Fruit fly (Drosophila melanogaster) whole organism, embryonic: ENCODE data around the gene janA.

ENCODE experiments used
- CG1024 ChIP-seq: fragments of 200-800 bp; sonication (Bioruptor generic); IDR thresholded peaks from 2 replicates; pipeline ENCODE4 v1.3.6; 2022; ENCODE audit warnings: missing biosample characterization, missing genetic modification characterization
- CG16779 ChIP-seq: fragments of 200-800 bp; sonication (Bioruptor generic); IDR thresholded peaks from 2 replicates; pipeline ENCODE4 v1.3.6; 2022; ENCODE audit warnings: missing biosample characterization, missing genetic modification characterization
- CG16815 ChIP-seq: fragments of 200-800 bp; sonication (Bioruptor generic); optimal IDR thresholded peaks from 3 replicates; lab custom pipeline; 2017; ENCODE audit warnings: missing biosample characterization, mild to moderate bottlenecking, missing genetic modification characterization
- CG18476 ChIP-seq: fragments of 200-800 bp; sonication (Bioruptor generic); optimal IDR thresholded peaks from 2 replicates; lab custom pipeline; 2016; ENCODE audit warnings: missing biosample characterization, mild to moderate bottlenecking, missing genetic modification characterization
- CG18764 ChIP-seq: fragments of 200-800 bp; sonication (Bioruptor generic); optimal IDR thresholded peaks from 3 replicates; lab custom pipeline; 2016; ENCODE audit warnings: missing biosample characterization, missing genetic modification characterization
- CG2202 ChIP-seq: fragments of 200-800 bp; sonication (Bioruptor generic); optimal IDR thresholded peaks from 2 replicates; lab custom pipeline; 2018; ENCODE audit warnings: missing biosample characterization, mild to moderate bottlenecking, missing genetic modification characterization
- CG31441 ChIP-seq: fragments of 200-800 bp; sonication (Bioruptor generic); IDR thresholded peaks from 2 replicates; pipeline ENCODE4 v1.3.6; 2022; ENCODE audit warnings: missing biosample characterization, missing genetic modification characterization
- CG34224 ChIP-seq: fragments of 200-800 bp; sonication (Bioruptor generic); IDR thresholded peaks from 3 replicates; pipeline ENCODE4 v1.3.6; 2022; ENCODE audit warnings: missing biosample characterization, missing genetic modification characterization; ENCODE audit not compliant: partially characterized antibody
- CG5245 ChIP-seq: fragments of 200-800 bp; sonication (Bioruptor generic); optimal IDR thresholded peaks from 3 replicates; lab custom pipeline; 2016; ENCODE audit warnings: missing biosample characterization, missing genetic modification characterization
- CG5953 ChIP-seq: fragments of 200-800 bp; sonication (Bioruptor generic); IDR thresholded peaks from 2 replicates; pipeline ENCODE4 v1.3.6; 2022; ENCODE audit warnings: missing biosample characterization, missing genetic modification characterization
- CG7372 ChIP-seq: fragments of 200-800 bp; sonication (Bioruptor generic); IDR thresholded peaks from 2 replicates; pipeline ENCODE4 v1.3.6; 2022; ENCODE audit warnings: missing biosample characterization, missing genetic modification characterization
- CG8089 ChIP-seq: fragments of 200-800 bp; sonication (Bioruptor generic); optimal IDR thresholded peaks from 3 replicates; lab custom pipeline; 2016; ENCODE audit warnings: missing biosample characterization, missing genetic modification characterization
- CG9876 ChIP-seq: fragments of 200-800 bp; sonication (Bioruptor generic); optimal IDR thresholded peaks from 2 replicates; lab custom pipeline; 2016; ENCODE audit warnings: missing biosample characterization, missing genetic modification characterization
- Deaf1 ChIP-seq: fragments of 200-800 bp; optimal IDR thresholded peaks from 3 replicates; lab custom pipeline; 2019; ENCODE audit warnings: missing biosample characterization, mild to moderate bottlenecking, missing genetic modification characterization, moderate library complexity
- E2f1 ChIP-seq: fragments of 200-800 bp; sonication (Bioruptor generic); IDR thresholded peaks from 2 replicates; pipeline ENCODE4 v1.3.6; 2022; ENCODE audit warnings: missing biosample characterization, missing genetic modification characterization
- Ets97D ChIP-seq: fragments of 200-800 bp; sonication (Bioruptor generic); optimal IDR thresholded peaks from 3 replicates; lab custom pipeline; 2016; ENCODE audit warnings: missing biosample characterization, missing genetic modification characterization
- Fer2 ChIP-seq: fragments of 200-800 bp; sonication (Bioruptor generic); optimal IDR thresholded peaks from 2 replicates; lab custom pipeline; 2018; ENCODE audit warnings: missing biosample characterization, mild to moderate bottlenecking, missing genetic modification characterization, moderate library complexity
- Gug ChIP-seq: fragments of 200-800 bp; sonication (Bioruptor generic); IDR thresholded peaks from 4 replicates; pipeline ENCODE4 v1.3.6; 2022; ENCODE audit warnings: missing biosample characterization, missing genetic modification characterization
- HLH54F ChIP-seq: fragments of 200-800 bp; sonication (Bioruptor generic); optimal IDR thresholded peaks from 3 replicates; lab custom pipeline; 2016; ENCODE audit warnings: missing biosample characterization, missing genetic modification characterization
- HmgZ ChIP-seq: fragments of 200-800 bp; sonication (Bioruptor generic); optimal IDR thresholded peaks from 2 replicates; lab custom pipeline; 2018; ENCODE audit warnings: missing biosample characterization, mild to moderate bottlenecking, missing genetic modification characterization
- Hr39 ChIP-seq: fragments of >200 bp; optimal IDR thresholded peaks from 2 replicates; lab custom pipeline; 2017
- Jarid2 ChIP-seq: fragments of 200-800 bp; sonication (Bioruptor generic); optimal IDR thresholded peaks from 3 replicates; lab custom pipeline; 2017; ENCODE audit warnings: mild to moderate bottlenecking, missing biosample characterization, missing genetic modification reagents, missing genetic modification characterization
- Lim3 ChIP-seq: fragments of 200-800 bp; sonication (Bioruptor generic); IDR thresholded peaks from 2 replicates; pipeline ENCODE4 v1.3.6; 2022; ENCODE audit warnings: missing biosample characterization, missing genetic modification characterization
- MESR4 ChIP-seq: fragments of 200-800 bp; sonication (Bioruptor generic); optimal IDR thresholded peaks from 2 replicates; lab custom pipeline; 2018; ENCODE audit warnings: missing biosample characterization, mild to moderate bottlenecking, missing genetic modification characterization, moderate library complexity
- Optix ChIP-seq: fragments of 200-800 bp; sonication (Bioruptor generic); IDR thresholded peaks from 3 replicates; pipeline ENCODE4 v1.3.6; 2022; ENCODE audit warnings: missing biosample characterization, missing genetic modification characterization
- Sox102F ChIP-seq: fragments of 200-800 bp; sonication (Bioruptor generic); optimal IDR thresholded peaks from 2 replicates; lab custom pipeline; 2018; ENCODE audit warnings: missing biosample characterization, mild to moderate bottlenecking, missing genetic modification characterization, moderate library complexity
- bowl ChIP-seq: fragments of 200-800 bp; sonication (Bioruptor generic); IDR thresholded peaks from 2 replicates; pipeline ENCODE4 v1.3.6; 2022; ENCODE audit warnings: missing biosample characterization, missing genetic modification characterization
- btn ChIP-seq: fragments of 200-800 bp; sonication (Bioruptor generic); optimal IDR thresholded peaks from 2 replicates; lab custom pipeline; 2016; ENCODE audit warnings: missing biosample characterization, missing genetic modification characterization
- cas ChIP-seq: fragments of 200-800 bp; sonication (Bioruptor generic); IDR thresholded peaks from 2 replicates; pipeline ENCODE4 v1.3.6; 2022; ENCODE audit warnings: missing biosample characterization, missing genetic modification characterization
- croc ChIP-seq: fragments of 200-800 bp; sonication (Bioruptor generic); conservative IDR thresholded peaks from 3 replicates; pipeline ENCODE4 v1.3.6; 2022; ENCODE audit warnings: missing biosample characterization, missing genetic modification characterization
- crp ChIP-seq, 2 experiments: fragments of 200-800 bp; sonication (Bioruptor generic); optimal IDR thresholded peaks; 2 replicates in 1 of 2; 3 replicates in 1 of 2; lab custom pipeline; 2017; ENCODE audit warnings: missing biosample characterization in 2 of 2, missing genetic modification characterization in 2 of 2, mild to moderate bottlenecking in 1 of 2, moderate library complexity in 1 of 2
- emc ChIP-seq: fragments of 200-800 bp; sonication (Bioruptor generic); optimal IDR thresholded peaks from 2 replicates; lab custom pipeline; 2016; ENCODE audit warnings: missing biosample characterization, missing genetic modification characterization
- ems ChIP-seq: fragments of 200-800 bp; sonication (Bioruptor generic); optimal IDR thresholded peaks from 3 replicates; lab custom pipeline; 2016; ENCODE audit warnings: missing biosample characterization, missing genetic modification characterization
- exex ChIP-seq: fragments of 200-800 bp; sonication (Bioruptor generic); optimal IDR thresholded peaks from 4 replicates; lab custom pipeline; 2018; ENCODE audit warnings: missing biosample characterization, mild to moderate bottlenecking, missing genetic modification characterization, moderate library complexity
- fd102C ChIP-seq: fragments of 200-800 bp; sonication (Bioruptor generic); optimal IDR thresholded peaks from 2 replicates; lab custom pipeline; 2018; ENCODE audit warnings: missing biosample characterization, mild to moderate bottlenecking, missing genetic modification characterization, moderate library complexity
- fu2 ChIP-seq: fragments of 200-800 bp; sonication (Bioruptor generic); optimal IDR thresholded peaks from 2 replicates; lab custom pipeline; 2016; ENCODE audit warnings: missing biosample characterization, missing genetic modification characterization
- gce ChIP-seq: fragments of 200-800 bp; sonication (Bioruptor generic); IDR thresholded peaks from 3 replicates; pipeline ENCODE4 v1.3.6; 2022; ENCODE audit warnings: missing biosample characterization, missing genetic modification characterization
- gem ChIP-seq: fragments of 200-800 bp; sonication (Bioruptor generic); optimal IDR thresholded peaks from 2 replicates; lab custom pipeline; 2019; ENCODE audit warnings: missing biosample characterization, mild to moderate bottlenecking, missing genetic modification characterization, moderate library complexity
- gfzf ChIP-seq: fragments of 200-800 bp; sonication (Bioruptor generic); optimal IDR thresholded peaks from 2 replicates; lab custom pipeline; 2016; ENCODE audit warnings: missing biosample characterization, mild to moderate bottlenecking, missing genetic modification characterization, moderate library complexity
- h ChIP-seq: fragments of >200 bp; optimal IDR thresholded peaks from 2 replicates; lab custom pipeline; 2017
- hbn ChIP-seq: fragments of 200-800 bp; sonication (Bioruptor generic); IDR thresholded peaks from 2 replicates; pipeline ENCODE4 v1.3.6; 2022; ENCODE audit warnings: missing biosample characterization, missing genetic modification characterization; ENCODE audit not compliant: partially characterized antibody
- insv ChIP-seq, 2 experiments: fragments of 200-800 bp; sonication (Bioruptor generic); optimal IDR thresholded peaks; 3 replicates each; lab custom pipeline; 2016 to 2018; ENCODE audit warnings: missing biosample characterization in 2 of 2, missing genetic modification characterization in 2 of 2
- klu ChIP-seq: fragments of 200-800 bp; sonication (Bioruptor generic); IDR thresholded peaks from 2 replicates; pipeline ENCODE4 v1.3.6; 2022; ENCODE audit warnings: missing biosample characterization, missing genetic modification characterization
- pan ChIP-seq, 4 experiments: fragments of >200 bp in 3 of 4; fragments of 200-800 bp in 1 of 4; sonication (Bioruptor generic) in 1 of 4; optimal IDR thresholded peaks in 3 of 4; IDR thresholded peaks in 1 of 4; 2 replicates each; pipeline versions ENCODE4 v1.3.6 to Lab custom; 2017 to 2022; ENCODE audit warnings: missing biosample characterization in 2 of 4, missing genetic modification characterization in 2 of 4, mixed read lengths in 1 of 4
- pros ChIP-seq: fragments of 200-800 bp; sonication (Bioruptor generic); optimal IDR thresholded peaks from 3 replicates; lab custom pipeline; 2019; ENCODE audit warnings: missing biosample characterization, mild to moderate bottlenecking, missing genetic modification characterization, moderate library complexity
- shn ChIP-seq: fragments of 200-800 bp; sonication (Bioruptor generic); optimal IDR thresholded peaks from 3 replicates; lab custom pipeline; 2016; ENCODE audit warnings: missing biosample characterization, missing genetic modification characterization
- sug ChIP-seq: fragments of 200-800 bp; optimal IDR thresholded peaks from 2 replicates; lab custom pipeline; 2019; ENCODE audit warnings: missing biosample characterization, mild to moderate bottlenecking, missing genetic modification characterization, moderate library complexity
- tgo ChIP-seq: fragments of 200-800 bp; sonication (Bioruptor generic); IDR thresholded peaks from 3 replicates; pipeline ENCODE4 v1.3.6; 2022; ENCODE audit warnings: missing biosample characterization, missing genetic modification characterization
- trem ChIP-seq: fragments of 200-800 bp; optimal IDR thresholded peaks from 3 replicates; lab custom pipeline; 2019; ENCODE audit warnings: missing biosample characterization, mild to moderate bottlenecking, missing genetic modification characterization, moderate library complexity
- trh ChIP-seq: fragments of 200-800 bp; sonication (Bioruptor generic); optimal IDR thresholded peaks from 2 replicates; lab custom pipeline; 2016; ENCODE audit warnings: missing biosample characterization, missing genetic modification characterization
- vfl ChIP-seq: fragments of 200-800 bp; sonication (Bioruptor generic); optimal IDR thresholded peaks from 2 replicates; lab custom pipeline; 2016; ENCODE audit warnings: missing biosample characterization, missing genetic modification characterization
- yki ChIP-seq: fragments of >200 bp; optimal IDR thresholded peaks from 3 replicates; lab custom pipeline; 2018

janA gene

dm6 chr3R:30061154-30061482 lies 21.8 kb upstream of the janA start (continued):
- TF ChIP-seq Sox102F (GFP tag; lab: Kevin White, UChicago) (peak; percentile 88), CG16779 (GFP tag; lab: Robert Waterston, UW) (0 out of 2 replicates have a peak, but pooled peaks have one; percentile 59), fu2 (GFP tag; lab: Kevin White, UChicago) (no peak), Jarid2 (GFP tag; lab: Kevin White, UChicago) (peak; percentile 71), CG9876 (GFP tag; lab: Kevin White, UChicago) (peak; percentile 65), cas (GFP tag; lab: Robert Waterston, UW) (peak; percentile 52; the same call in 1 of the 2 replicates), croc (GFP tag; lab: Robert Waterston, UW) (peak; percentile 83), gem (tag; lab: Kevin White, UChicago) (peak; percentile 93), CG7372 (GFP tag; lab: Robert Waterston, UW) (peak; percentile 76), bowl (peak; percentile 89), btn (GFP tag; lab: Kevin White, UChicago) (peak; percentile 77), trem (tag; lab: Kevin White, UChicago) (peak; percentile 88), CG2202 (peak; percentile 26), Fer2 (tag; lab: Kevin White, UChicago) (peak; percentile 63), trh (GFP tag; lab: Kevin White, UChicago) (peak; percentile 26), E2f1 (GFP tag; lab: Robert Waterston, UW) (peak; percentile 92), sug (tag; lab: Kevin White, UChicago) (peak; percentile 69), CG5245 (GFP tag; lab: Kevin White, UChicago) (peak; percentile 93), vfl (GFP tag; lab: Kevin White, UChicago) (peak; percentile 47), Deaf1 (tag; lab: Kevin White, UChicago) (peak; percentile 66), pros (peak; percentile 63), yki (lab: Kevin White, UChicago) (no peak), exex (tag; lab: Kevin White, UChicago) (peak; percentile 36), Hr39 (lab: Kevin White, UChicago) (no peak), h (lab: Kevin White, UChicago) (no peak), klu (GFP tag; lab: Robert Waterston, UW) (peak; percentile 75), HmgZ (tag; lab: Kevin White, UChicago) (peak; percentile 36), gfzf (no peak), CG5953 (GFP tag; lab: Robert Waterston, UW) (peak; percentile 96), HLH54F (GFP tag; lab: Kevin White, UChicago) (peak; percentile 30), emc (GFP tag; lab: Kevin White, UChicago) (peak; percentile 79), ems (GFP tag; lab: Kevin White, UChicago) (peak; percentile 89), hbn (no peak), Ets97D (GFP tag; lab: Kevin White, UChicago) (peak; percentile 69), CG16815 (GFP tag; lab: Kevin White, UChicago) (peak; percentile 27), Gug (GFP tag; lab: Robert Waterston, UW) (peak; percentile 83), CG18764 (GFP tag; lab: Kevin White, UChicago) (peak; percentile 79), MESR4 (GFP tag; lab: Kevin White, UChicago) (no peak), gce (GFP tag; lab: Robert Waterston, UW) (peak; percentile 83), insv (GFP tag; optimal IDR thresholded peaks at IDR 0.05; lab: Kevin White, UChicago) (no peak), Optix (GFP tag; lab: Robert Waterston, UW) (peak; percentile 85), CG34224 (no peak), CG8089 (GFP tag; lab: Kevin White, UChicago) (peak; percentile 71), fd102C (GFP tag; lab: Kevin White, UChicago) (no peak), shn (GFP tag; lab: Kevin White, UChicago) (peak; percentile 42), CG31441 (peak; percentile 82), crp (GFP tag; optimal IDR thresholded peaks at IDR 0.05; lab: Kevin White, UChicago) (peak in 1 of 2 experiments; percentile 2), CG18476 (GFP tag; lab: Kevin White, UChicago) (peak; percentile 90), pan (optimal IDR thresholded peaks at IDR 0.05; lab: Kevin White, UChicago) (no peak), pan (GFP tag; optimal IDR thresholded peaks at IDR 0.05 in 1 of 2, IDR thresholded peaks at IDR 0.05 in 1 of 2) (peak in 1 of 2 experiments; percentile 95), CG1024 (GFP tag; lab: Robert Waterston, UW) (peak; percentile 93), tgo (GFP tag; lab: Robert Waterston, UW) (peak; percentile 89), Lim3 (peak; percentile 74)
